Fruit fly (Drosophila melanogaster): ENCODE measurements around the gene CG14273.

- TF ChIP-seq ttk (optimal IDR thresholded peaks at IDR 0.05) (no peak), psq (optimal IDR thresholded peaks at IDR 0.05) (no peak), Sin3A (optimal IDR thresholded peaks at IDR 0.05) (no peak)
Observed at dm6 chr2L:8342395-8342794, at the start of gene CG14273.
